Worm (Caenorhabditis elegans): ENCODE data around the gene K04F1.9.

The K04F1.9 gene

ce11 chrV:1626720-1627119 is 38.3 kb upstream of the K04F1.9 start, which contains the start of gene nhr-237:
Gene nhr-237 (minus strand): TSS chrV:1626820.
- TF ChIP-seq zag-1 (tag; optimal IDR thresholded peaks at IDR 0.05) (no peak), egl-27 (tag; optimal IDR thresholded peaks at IDR 0.05) (no peak), ztf-11 (tag; optimal IDR thresholded peaks at IDR 0.05) (no peak), dve-1 (tag; optimal IDR thresholded peaks at IDR 0.05; ENCODE audit: insufficient read depth) (no peak), D1046.2 (GFP tag; IDR thresholded peaks at IDR 0.05) (no peak), nhr-111 (GFP tag; optimal IDR thresholded peaks at IDR 0.05) (no peak), spr-1 (tag; optimal IDR thresholded peaks at IDR 0.05) (no peak), nhr-48 (tag; optimal IDR thresholded peaks at IDR 0.05) (no peak), dpl-1 (GFP tag; optimal IDR thresholded peaks at IDR 0.05) (no peak), duxl-1 (tag; optimal IDR thresholded peaks at IDR 0.05; ENCODE audit: poor library complexity) (no peak), spr-3 (GFP tag; optimal IDR thresholded peaks at IDR 0.05) (no peak), T20F7.1 (GFP tag; optimal IDR thresholded peaks at IDR 0.05) (no peak), F44E2.7 (GFP tag; IDR thresholded peaks at IDR 0.05) (no peak), Y75B8A.6 (GFP tag; IDR thresholded peaks at IDR 0.05) (no peak), tag-97 (GFP tag; IDR thresholded peaks at IDR 0.05) (no peak), fos-1 (tag; optimal IDR thresholded peaks at IDR 0.05) (no peak)

ce11 chrV:1627269-1627668 is 37.8 kb upstream of the K04F1.9 start:
- TF ChIP-seq lin-39 (tag; optimal IDR thresholded peaks at IDR 0.05) (no peak), Y75B8A.6 (GFP tag; IDR thresholded peaks at IDR 0.05) (no peak), lin-13 (GFP tag; optimal IDR thresholded peaks at IDR 0.05) (no peak), mxl-3 (GFP tag; optimal IDR thresholded peaks at IDR 0.05) (peak; percentile 23), dmd-6 (GFP tag; IDR thresholded peaks at IDR 0.05) (peak; percentile 39), hlh-11 (tag; optimal IDR thresholded peaks at IDR 0.05) (peak; percentile 40), nhr-25 (tag; optimal IDR thresholded peaks at IDR 0.05; ENCODE audit: borderline replicate concordance, insufficient read depth) (peak; percentile 32), hlh-30 (tag; optimal IDR thresholded peaks at IDR 0.05; ENCODE audit: insufficient read depth) (peak; percentile 55), sdz-12 (GFP tag; optimal IDR thresholded peaks at IDR 0.05) (no peak), nhr-77 (tag; optimal IDR thresholded peaks at IDR 0.05) (peak; percentile 95), mep-1 (tag; optimal IDR thresholded peaks at IDR 0.05) (peak; percentile 23), mes-2 (tag; optimal IDR thresholded peaks at IDR 0.05; ENCODE audit: poor library complexity, severe bottlenecking) (peak; percentile 21), lin-1 (GFP tag; IDR thresholded peaks at IDR 0.05) (no peak), ZK337.2 (GFP tag; IDR thresholded peaks at IDR 0.05) (no peak), nhr-42 (GFP tag; IDR thresholded peaks at IDR 0.05) (peak; percentile 71; the same call in 1 of the 2 replicates), dve-1 (tag; optimal IDR thresholded peaks at IDR 0.05; ENCODE audit: insufficient read depth) (peak; percentile 6), T20F7.1 (GFP tag; optimal IDR thresholded peaks at IDR 0.05) (no peak), unc-62 (GFP tag; optimal IDR thresholded peaks at IDR 0.05 in 1 of 2) (peak in 1 of 2 experiments; percentile 74), unc-62 (tag; optimal IDR thresholded peaks at IDR 0.05) (no peak), aha-1 (tag) (peak; percentile 25), mdl-1 (tag; optimal IDR thresholded peaks at IDR 0.05) (peak in 1 of 2 experiments; percentile 37), nhr-28 (tag; optimal IDR thresholded peaks at IDR 0.05) (peak; percentile 100)

ce11 chrV:1629329-1629728 is 35.7 kb upstream of the K04F1.9 start, which contains the start of gene nhr-238:
Gene nhr-238 (minus strand): TSS chrV:1629432.
- TF ChIP-seq nhr-42 (GFP tag; IDR thresholded peaks at IDR 0.05) (peak; percentile 85), dve-1 (tag; optimal IDR thresholded peaks at IDR 0.05; ENCODE audit: insufficient read depth) (peak; percentile 44), snpc-1.2 (GFP tag; IDR thresholded peaks at IDR 0.05) (no peak), daf-16 (GFP tag; optimal IDR thresholded peaks at IDR 0.05) (no peak), daf-16 (tag; optimal IDR thresholded peaks at IDR 0.05) (peak; percentile 17), F49E8.2 (tag; optimal IDR thresholded peaks at IDR 0.05; ENCODE audit: borderline replicate concordance) (no peak), nhr-28 (tag; optimal IDR thresholded peaks at IDR 0.05) (peak; percentile 100), ztf-7 (tag; optimal IDR thresholded peaks at IDR 0.05) (peak; percentile 75), snpc-4 (tag; optimal IDR thresholded peaks at IDR 0.05) (no peak), lin-38 (GFP tag; IDR thresholded peaks at IDR 0.05) (no peak), nhr-102 (tag; optimal IDR thresholded peaks at IDR 0.05) (no peak), nhr-77 (tag; optimal IDR thresholded peaks at IDR 0.05) (peak; percentile 99), fos-1 (tag; optimal IDR thresholded peaks at IDR 0.05) (no peak)

Measured in whole organism, L4 larva.